Worm (Caenorhabditis elegans) whole organism, young adult: ENCODE data around the gene H03G16.5.

Experiments used
- F10E7.11 ChIP-seq: sonication (generic microtip); optimal IDR thresholded peaks from 2 replicates; lab custom pipeline; 2017; ENCODE audit warnings: mild to moderate bottlenecking, missing genetic modification characterization, moderate library complexity, missing compliant biosample characterization
- F57A8.1 ChIP-seq: fragments of 200-800 bp; sonication (Bioruptor generic); optimal IDR thresholded peaks from 2 replicates; lab custom pipeline; 2018; ENCODE audit warnings: mild to moderate bottlenecking, missing genetic modification characterization, moderate library complexity, missing compliant biosample characterization
- Y53F4B.3 ChIP-seq: fragments of 200-800 bp; sonication (Bioruptor generic); IDR thresholded peaks from 2 replicates; pipeline ENCODE4 v1.3.6; 2022; ENCODE audit warnings: missing genetic modification reagents, missing genetic modification characterization, missing compliant biosample characterization
- aptf-2 ChIP-seq: fragments of 200-800 bp; sonication (Bioruptor generic); conservative IDR thresholded peaks from 2 replicates; pipeline ENCODE4 v1.3.6; 2022; ENCODE audit warnings: missing genetic modification reagents, missing genetic modification characterization, missing compliant biosample characterization
- ceh-40 ChIP-seq: fragments of 200-800 bp; sonication (Bioruptor generic); IDR thresholded peaks from 2 replicates; pipeline ENCODE4 v1.3.6; 2022; ENCODE audit warnings: missing genetic modification characterization, missing compliant biosample characterization
- efl-1 ChIP-seq: fragments of 150-350 bp; optimal IDR thresholded peaks from 2 replicates; lab custom pipeline; 2014; ENCODE audit warnings: missing biosample characterization, missing genetic modification reagents, missing genetic modification characterization
- ets-4 ChIP-seq: fragments of 200-800 bp; sonication (Bioruptor generic); optimal IDR thresholded peaks from 2 replicates; lab custom pipeline; 2018; ENCODE audit warnings: mild to moderate bottlenecking, missing genetic modification characterization, missing compliant biosample characterization
- madf-6 ChIP-seq: fragments of 200-800 bp; sonication (Bioruptor generic); IDR thresholded peaks from 2 replicates; pipeline ENCODE4 v1.3.6; 2022; ENCODE audit warnings: missing genetic modification reagents, missing genetic modification characterization, missing compliant biosample characterization
- nfya-1 ChIP-seq: sonication (generic microtip); optimal IDR thresholded peaks from 2 replicates; lab custom pipeline; 2017; ENCODE audit warnings: antibody characterized with exemption, missing compliant biosample characterization, missing genetic modification characterization, borderline replicate concordance; ENCODE audit not compliant: insufficient read depth
- nfya-2 ChIP-seq: fragments of 200-800 bp; sonication (Bioruptor generic); IDR thresholded peaks from 2 replicates; pipeline ENCODE4 v1.3.6; 2022; ENCODE audit warnings: missing genetic modification reagents, missing genetic modification characterization, missing compliant biosample characterization
- sdz-38 ChIP-seq: sonication (generic microtip); optimal IDR thresholded peaks from 2 replicates; lab custom pipeline; 2016; ENCODE audit warnings: missing genotype, missing genetic modification characterization, missing compliant biosample characterization
- snpc-4 ChIP-seq, 5 experiments: fragments of 150-350 bp in 1 of 5; sonication (generic microtip) in 4 of 5; optimal IDR thresholded peaks; 2 replicates each; lab custom pipeline; 2014 to 2018; ENCODE audit warnings: missing genetic modification characterization in 5 of 5, missing biosample characterization in 3 of 5, antibody characterized with exemption in 2 of 5, mild to moderate bottlenecking in 2 of 5, missing compliant biosample characterization in 2 of 5, missing genotype in 2 of 5, moderate library complexity in 2 of 5, missing genetic modification reagents in 1 of 5
- unc-62 ChIP-seq: fragments of 150-350 bp; optimal IDR thresholded peaks from 2 replicates; lab custom pipeline; 2014; ENCODE audit warnings: missing biosample characterization, missing genetic modification reagents, missing genetic modification characterization

DNA sequence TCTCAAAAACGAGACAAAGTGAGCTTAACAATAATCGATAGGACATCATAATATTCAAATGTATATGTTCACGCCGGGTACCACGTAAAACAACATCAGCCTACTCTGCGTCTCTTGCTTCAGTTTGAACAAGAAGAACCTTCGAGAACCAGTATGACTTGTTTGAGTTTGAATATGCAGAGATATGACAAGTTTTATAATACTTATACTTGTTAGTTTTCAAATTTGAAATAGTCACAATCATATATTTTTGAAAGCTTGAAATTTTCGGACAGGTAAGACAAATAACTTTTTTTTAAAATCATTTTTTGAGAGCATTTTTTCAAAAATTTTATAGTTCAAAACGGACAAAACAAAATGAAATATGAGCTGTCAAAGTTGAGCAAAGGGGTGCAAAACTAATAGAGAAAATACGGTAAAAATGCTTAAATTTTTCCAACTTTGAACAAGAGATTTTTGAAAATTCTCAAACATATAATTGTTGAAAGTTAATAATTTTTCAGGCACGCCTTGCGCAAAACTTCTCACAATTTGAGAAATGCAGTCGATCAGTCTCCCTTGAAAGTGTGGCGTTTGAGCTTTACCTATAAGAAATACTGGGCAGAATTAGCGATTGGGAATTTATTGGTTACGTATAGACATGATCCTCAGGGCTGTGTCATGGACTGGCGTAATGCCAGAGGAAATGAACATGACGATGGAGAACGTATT, 3.3 kb downstream of the H03G16.5 start, which contains the start of gene H03G16.1:
- no peak for TF ChIP-seq aptf-2 (GFP tag; lab: Robert Waterston, UW)
- TF ChIP-seq F10E7.11: no peak
- no peak for TF ChIP-seq nfya-2 (GFP tag; lab: Robert Waterston, UW)
- no peak for TF ChIP-seq unc-62 (GFP tag; lab: Kevin White, UChicago)
- no peak for TF ChIP-seq snpc-4 (GFP tag; optimal IDR thresholded peaks at IDR 0.05; lab: Kevin White, UChicago)
- TF ChIP-seq snpc-4 (tag; optimal IDR thresholded peaks at IDR 0.05; lab: Kevin White, UChicago): no peak
- no peak for TF ChIP-seq ets-4 (GFP tag; lab: Kevin White, UChicago)
- TF ChIP-seq nfya-1 (tag; lab: Kevin White, UChicago): no peak
- TF ChIP-seq sdz-38: no peak
- no peak for TF ChIP-seq efl-1
- no peak for TF ChIP-seq madf-6 (GFP tag; lab: Robert Waterston, UW)
- TF ChIP-seq ceh-40: no peak
- TF ChIP-seq F57A8.1 (GFP tag; lab: Kevin White, UChicago): no peak
- TF ChIP-seq Y53F4B.3 (GFP tag; lab: Robert Waterston, UW): no peak
